Fruit fly (Drosophila melanogaster) Kc167 (cell line): ENCODE measurements around the gene Ucp4A.

Experiments used
- Myc ChIP-seq: fragments of >200 bp; optimal IDR thresholded peaks from 2 replicates; lab custom pipeline; 2017; ENCODE audit warnings: missing external identifiers
- Sin3A ChIP-seq: fragments of >200 bp; optimal IDR thresholded peaks from 2 replicates; lab custom pipeline; 2018; ENCODE audit warnings: missing external identifiers
- h ChIP-seq: fragments of >200 bp; optimal IDR thresholded peaks from 3 replicates; lab custom pipeline; 2018; ENCODE audit warnings: missing external identifiers
- insv ChIP-seq: fragments of >200 bp; optimal IDR thresholded peaks from 3 replicates; lab custom pipeline; 2018; ENCODE audit warnings: missing external identifiers
- psq ChIP-seq: fragments of >200 bp; optimal IDR thresholded peaks from 2 replicates; lab custom pipeline; 2017; ENCODE audit warnings: missing external identifiers
- ttk ChIP-seq: sonication (Bioruptor generic); optimal IDR thresholded peaks from 2 replicates; lab custom pipeline; 2017; ENCODE audit warnings: missing external identifiers

DNA sequence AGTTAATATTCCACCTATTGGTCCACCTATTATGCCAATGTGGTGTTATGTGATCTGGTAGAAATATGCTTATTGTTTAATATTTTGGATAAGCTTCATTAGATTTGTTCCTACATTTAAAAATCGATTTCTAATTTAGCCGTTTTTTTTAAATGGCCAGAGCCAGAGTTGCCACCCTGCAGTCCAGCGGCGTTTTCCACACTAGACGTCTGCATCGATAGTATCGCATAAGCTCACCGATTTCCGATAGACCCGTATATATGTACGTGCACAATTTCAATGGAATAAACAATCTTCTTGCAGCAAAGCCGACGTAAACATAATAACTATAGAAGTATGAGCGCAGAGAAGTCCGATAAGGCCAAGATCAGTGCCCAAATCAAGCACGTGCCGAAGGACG, 2.8 kb upstream of the Ucp4A start, which contains the start of gene Taf9:
- no peak for TF ChIP-seq psq
- no peak for TF ChIP-seq insv
- TF ChIP-seq Sin3A (lab: Kevin White, UChicago), result no peak
- no peak for TF ChIP-seq Myc
- TF ChIP-seq h (lab: Kevin White, UChicago), result no peak
- TF ChIP-seq ttk (lab: Kevin White, UChicago), result no peak
